Worm (Caenorhabditis elegans) whole organism, L1 larva: ENCODE data around the gene Y57G11B.3.

Experiments
- C04F5.9 ChIP-seq: sonication (generic microtip); optimal IDR thresholded peaks from 2 replicates; lab custom pipeline; 2016; ENCODE audit warnings: missing genetic modification characterization, missing compliant biosample characterization
- C16A3.4 ChIP-seq: fragments of 150-350 bp; optimal IDR thresholded peaks from 2 replicates; lab custom pipeline; 2014; ENCODE audit warnings: missing biosample characterization, missing genetic modification characterization
- C34B4.2 ChIP-seq: sonication (generic microtip); optimal IDR thresholded peaks from 2 replicates; lab custom pipeline; 2017; ENCODE audit warnings: mild to moderate bottlenecking, missing genetic modification characterization, missing compliant biosample characterization
- aha-1 ChIP-seq: fragments of 150-350 bp; optimal IDR thresholded peaks from 2 replicates; lab custom pipeline; 2014; ENCODE audit warnings: missing biosample characterization, missing genetic modification characterization
- alr-1 ChIP-seq: fragments of 200-800 bp; sonication (Bioruptor generic); optimal IDR thresholded peaks from 2 replicates; lab custom pipeline; 2018; ENCODE audit warnings: borderline replicate concordance, mild to moderate bottlenecking, missing genetic modification characterization, missing compliant biosample characterization
- aly-2 ChIP-seq: fragments of 150-350 bp; optimal IDR thresholded peaks from 2 replicates; lab custom pipeline; 2014; ENCODE audit warnings: missing biosample characterization, missing genetic modification characterization
- blmp-1 ChIP-seq: fragments of 150-350 bp; optimal IDR thresholded peaks from 2 replicates; lab custom pipeline; 2014; ENCODE audit warnings: missing biosample characterization, missing genetic modification characterization
- ceh-88 ChIP-seq: fragments of 200-800 bp; sonication (Bioruptor generic); IDR thresholded peaks from 2 replicates; pipeline ENCODE4 v1.3.6; 2022; ENCODE audit warnings: missing genetic modification characterization, missing compliant biosample characterization
- dpl-1 ChIP-seq, 3 experiments: fragments of 150-350 bp in 2 of 3; sonication (generic microtip) in 1 of 3; optimal IDR thresholded peaks; 2 replicates each; lab custom pipeline; 2014 to 2017; ENCODE audit warnings: missing biosample characterization in 3 of 3, missing genetic modification characterization in 3 of 3, missing genetic modification reagents in 3 of 3
- dsc-1 ChIP-seq: sonication (generic microtip); optimal IDR thresholded peaks from 2 replicates; lab custom pipeline; 2016; ENCODE audit warnings: mild to moderate bottlenecking, missing genetic modification characterization, missing compliant biosample characterization
- efl-1 ChIP-seq, 4 experiments: fragments of 150-350 bp; optimal IDR thresholded peaks in 3 of 4; peaks in 1 of 4; 1 replicate in 1 of 4; 2 replicates in 3 of 4; lab custom pipeline; 2014; ENCODE audit warnings: missing biosample characterization in 2 of 4, missing genetic modification characterization in 2 of 4, missing genetic modification reagents in 2 of 4
- efl-3 ChIP-seq: fragments of 200-800 bp; sonication (Bioruptor generic); optimal IDR thresholded peaks from 2 replicates; lab custom pipeline; 2018; ENCODE audit warnings: mild to moderate bottlenecking, missing genetic modification characterization, missing compliant biosample characterization
- egl-13 ChIP-seq: sonication (generic microtip); optimal IDR thresholded peaks from 2 replicates; lab custom pipeline; 2016; ENCODE audit warnings: missing genotype, missing genetic modification reagents, missing genetic modification characterization, missing compliant biosample characterization
- egl-27 ChIP-seq, 2 experiments: fragments of 150-350 bp in 1 of 2; sonication (generic microtip); optimal IDR thresholded peaks; 3 replicates each; lab custom pipeline; 2017 to 2018; ENCODE audit warnings: missing biosample characterization in 2 of 2, missing genetic modification characterization in 2 of 2, missing genetic modification reagents in 2 of 2
- elt-3 ChIP-seq, 6 experiments: fragments of 150-350 bp in 1 of 6; sonication (generic microtip); optimal IDR thresholded peaks; 2 replicates each; lab custom pipeline; 2017 to 2018; ENCODE audit warnings: missing biosample characterization in 6 of 6, missing genetic modification characterization in 6 of 6, inconsistent platforms in 1 of 6
- ets-5 ChIP-seq: fragments of 200-800 bp; sonication (Bioruptor generic); IDR thresholded peaks from 2 replicates; pipeline ENCODE4 v1.3.6; 2022; ENCODE audit warnings: missing genetic modification characterization, missing compliant biosample characterization
- fkh-8 ChIP-seq: sonication (generic microtip); optimal IDR thresholded peaks from 2 replicates; lab custom pipeline; 2016; ENCODE audit warnings: mild to moderate bottlenecking, missing genetic modification characterization, missing compliant biosample characterization
- fos-1 ChIP-seq: fragments of 150-350 bp; optimal IDR thresholded peaks from 2 replicates; lab custom pipeline; 2014; ENCODE audit warnings: missing biosample characterization, missing genetic modification characterization
- grh-1 ChIP-seq: fragments of 200-800 bp; sonication (Bioruptor generic); IDR thresholded peaks from 2 replicates; pipeline ENCODE4 v1.3.6; 2022; ENCODE audit warnings: missing genetic modification reagents, missing genetic modification characterization, missing compliant biosample characterization
- hlh-17 ChIP-seq: fragments of 200-800 bp; sonication (Bioruptor generic); optimal IDR thresholded peaks from 2 replicates; lab custom pipeline; 2018; ENCODE audit warnings: missing genetic modification characterization, mild to moderate bottlenecking, missing compliant biosample characterization, moderate library complexity, borderline replicate concordance
- irx-1 ChIP-seq: sonication (generic microtip); optimal IDR thresholded peaks from 2 replicates; lab custom pipeline; 2016; ENCODE audit warnings: missing genetic modification characterization, missing compliant biosample characterization
- isw-1 ChIP-seq: fragments of 200-800 bp; sonication (Bioruptor generic); IDR thresholded peaks from 2 replicates; pipeline ENCODE4 v1.3.6; 2022; ENCODE audit warnings: missing genetic modification characterization, missing compliant biosample characterization
- lin-13 ChIP-seq: fragments of 150-350 bp; optimal IDR thresholded peaks from 2 replicates; lab custom pipeline; 2014; ENCODE audit warnings: missing biosample characterization, missing genetic modification reagents, missing genetic modification characterization
- lin-14 ChIP-seq: fragments of 200-800 bp; sonication (Bioruptor generic); optimal IDR thresholded peaks from 2 replicates; lab custom pipeline; 2018; ENCODE audit warnings: mild to moderate bottlenecking, missing genetic modification characterization, moderate library complexity, missing compliant biosample characterization
- lin-35 ChIP-seq, 2 experiments: fragments of 150-350 bp; optimal IDR thresholded peaks; 2 replicates each; lab custom pipeline; 2014; ENCODE audit warnings: missing biosample characterization in 2 of 2, missing genetic modification characterization in 2 of 2, missing genetic modification reagents in 2 of 2
- lir-3 ChIP-seq: sonication (generic microtip); optimal IDR thresholded peaks from 2 replicates; lab custom pipeline; 2016; ENCODE audit warnings: mild to moderate bottlenecking, missing genetic modification characterization, moderate library complexity, missing compliant biosample characterization; ENCODE audit not compliant: poor library complexity
- lsy-2 ChIP-seq, 2 experiments: fragments of 150-350 bp; optimal IDR thresholded peaks; 2 replicates each; lab custom pipeline; 2014; ENCODE audit warnings: missing biosample characterization in 2 of 2, missing genetic modification characterization in 2 of 2
- mab-9 ChIP-seq: fragments of 200-800 bp; sonication (Bioruptor generic); IDR thresholded peaks from 2 replicates; pipeline ENCODE4 v1.3.6; 2022; ENCODE audit warnings: missing genetic modification reagents, missing genetic modification characterization, missing compliant biosample characterization
- nhr-11 ChIP-seq: fragments of 150-350 bp; optimal IDR thresholded peaks from 2 replicates; lab custom pipeline; 2014; ENCODE audit warnings: missing biosample characterization, missing genetic modification characterization
- nhr-20 ChIP-seq: sonication (generic microtip); optimal IDR thresholded peaks from 2 replicates; lab custom pipeline; 2016; ENCODE audit warnings: mild to moderate bottlenecking, missing genetic modification characterization, missing compliant biosample characterization
- nhr-47 ChIP-seq: sonication (generic microtip); optimal IDR thresholded peaks from 2 replicates; lab custom pipeline; 2016; ENCODE audit warnings: mild to moderate bottlenecking, missing genetic modification characterization, moderate library complexity, missing compliant biosample characterization
- nhr-71 ChIP-seq: sonication (generic microtip); optimal IDR thresholded peaks from 2 replicates; lab custom pipeline; 2016; ENCODE audit warnings: mild to moderate bottlenecking, missing genetic modification characterization, moderate library complexity, missing compliant biosample characterization
- nhr-84 ChIP-seq: sonication (generic microtip); optimal IDR thresholded peaks from 2 replicates; lab custom pipeline; 2017; ENCODE audit warnings: missing biosample characterization, missing genetic modification characterization
- nhr-85 ChIP-seq: sonication (generic microtip); peaks from one replicate; lab custom pipeline; 2016; ENCODE audit warnings: missing genetic modification characterization, inconsistent platforms, missing compliant biosample characterization
- nhr-90 ChIP-seq: sonication (generic microtip); optimal IDR thresholded peaks from 2 replicates; lab custom pipeline; 2016; ENCODE audit warnings: mild to moderate bottlenecking, missing genetic modification characterization, missing compliant biosample characterization; ENCODE audit not compliant: poor library complexity
- pqm-1 ChIP-seq: sonication (generic microtip); optimal IDR thresholded peaks from 3 replicates; lab custom pipeline; 2017; ENCODE audit warnings: missing biosample characterization, missing genetic modification characterization
- rnt-1 ChIP-seq: sonication (generic microtip); optimal IDR thresholded peaks from 2 replicates; lab custom pipeline; 2016; ENCODE audit warnings: mild to moderate bottlenecking, missing genetic modification characterization, moderate library complexity, missing compliant biosample characterization
- snpc-4 ChIP-seq: fragments of 150-350 bp; optimal IDR thresholded peaks from 2 replicates; lab custom pipeline; 2014; ENCODE audit warnings: missing biosample characterization, missing genetic modification characterization
- snu-23 ChIP-seq: sonication (generic microtip); optimal IDR thresholded peaks from 2 replicates; lab custom pipeline; 2016; ENCODE audit warnings: missing genetic modification characterization, missing compliant biosample characterization
- sup-37 ChIP-seq: fragments of 200-800 bp; sonication (Bioruptor generic); optimal IDR thresholded peaks from 2 replicates; lab custom pipeline; 2018; ENCODE audit warnings: mild to moderate bottlenecking, missing genetic modification characterization, missing compliant biosample characterization
- tlp-1 ChIP-seq: fragments of 150-350 bp; optimal IDR thresholded peaks from 2 replicates; lab custom pipeline; 2014; ENCODE audit warnings: missing biosample characterization, missing genetic modification characterization
- unc-86 ChIP-seq: sonication (generic microtip); optimal IDR thresholded peaks from 2 replicates; lab custom pipeline; 2016; ENCODE audit warnings: missing genetic modification characterization, missing compliant biosample characterization
- unc-98 ChIP-seq: fragments of 200-800 bp; sonication (Bioruptor generic); IDR thresholded peaks from 2 replicates; pipeline ENCODE4 v1.3.6; 2022; ENCODE audit warnings: missing genetic modification characterization, missing compliant biosample characterization
- vab-15 ChIP-seq: sonication (generic microtip); optimal IDR thresholded peaks from 2 replicates; lab custom pipeline; 2017; ENCODE audit warnings: missing genotype, mild to moderate bottlenecking, missing genetic modification characterization, missing compliant biosample characterization
- zip-4 ChIP-seq: fragments of 200-800 bp; sonication (Bioruptor generic); optimal IDR thresholded peaks from 2 replicates; lab custom pipeline; 2018; ENCODE audit warnings: mild to moderate bottlenecking, missing genetic modification characterization, moderate library complexity, missing compliant biosample characterization
- ztf-11 ChIP-seq, 2 experiments: sonication (generic microtip); optimal IDR thresholded peaks; 2 replicates each; lab custom pipeline; 2016 to 2017; ENCODE audit warnings: missing genetic modification characterization in 2 of 2, missing biosample characterization in 1 of 2, missing compliant biosample characterization in 1 of 2
- ztf-4 ChIP-seq: fragments of 150-350 bp; optimal IDR thresholded peaks from 2 replicates; lab custom pipeline; 2014; ENCODE audit warnings: missing biosample characterization, missing genetic modification characterization

The Y57G11B.3 gene

ce11 chrIV:14614176-14614740 lies 40.1 kb upstream of the Y57G11B.3 start (continued):
- TF ChIP-seq C16A3.4 = no peak
- TF ChIP-seq C34B4.2 (tag; lab: Kevin White, UChicago) = no peak
- no peak for TF ChIP-seq nhr-11 (tag; lab: Kevin White, UChicago)
- TF ChIP-seq egl-13 (tag; lab: Kevin White, UChicago) = no peak
- no peak for TF ChIP-seq pqm-1 (tag; lab: Kevin White, UChicago)
- TF ChIP-seq blmp-1 (tag; lab: Kevin White, UChicago) = peak; percentile 71
- peak; percentile 67 for TF ChIP-seq nhr-90 (tag; lab: Kevin White, UChicago)
- no peak for TF ChIP-seq egl-27 (tag; optimal IDR thresholded peaks at IDR 0.05; lab: Kevin White, UChicago)
- TF ChIP-seq lin-35 (GFP tag; optimal IDR thresholded peaks at IDR 0.05; lab: Kevin White, UChicago) = peak in 1 of 2 experiments; percentile 31
- TF ChIP-seq dpl-1 (GFP tag; optimal IDR thresholded peaks at IDR 0.05; lab: Kevin White, UChicago) = peak in 1 of 3 experiments; percentile 4
- peak; percentile 5 for TF ChIP-seq vab-15
- TF ChIP-seq grh-1 (GFP tag; lab: Robert Waterston, UW) = peak; percentile 45
- TF ChIP-seq unc-98 (GFP tag; lab: Robert Waterston, UW) = no peak
- TF ChIP-seq unc-86 (tag; lab: Kevin White, UChicago) = no peak
- TF ChIP-seq sup-37 (GFP tag; lab: Kevin White, UChicago) = no peak
- TF ChIP-seq rnt-1 (tag; lab: Kevin White, UChicago) = no peak
- TF ChIP-seq ztf-4 (tag; lab: Kevin White, UChicago) = peak; percentile 5
- TF ChIP-seq alr-1 = no peak
- peak; percentile 57 for TF ChIP-seq snu-23 (GFP tag; lab: Kevin White, UChicago)
- TF ChIP-seq mab-9 (GFP tag; lab: Robert Waterston, UW) = no peak
- no peak for TF ChIP-seq aha-1 (tag; lab: Kevin White, UChicago)
- peak; percentile 64 for TF ChIP-seq nhr-47 (tag; lab: Kevin White, UChicago)
- no peak for TF ChIP-seq ztf-11 (tag; optimal IDR thresholded peaks at IDR 0.05; lab: Kevin White, UChicago)
- TF ChIP-seq lsy-2 (tag; optimal IDR thresholded peaks at IDR 0.05; lab: Kevin White, UChicago) = no peak
- no peak for TF ChIP-seq ceh-88 (GFP tag; lab: Robert Waterston, UW)
- no peak for TF ChIP-seq efl-3 (GFP tag; lab: Kevin White, UChicago)
- TF ChIP-seq irx-1 = peak; percentile 22
- TF ChIP-seq hlh-17 = no peak
- TF ChIP-seq elt-3 (tag; optimal IDR thresholded peaks at IDR 0.05; lab: Kevin White, UChicago) = peak; percentile 63 to 93 (median 80)
- no peak for TF ChIP-seq nhr-84 (tag; lab: Kevin White, UChicago)
- peak; percentile 94 for TF ChIP-seq nhr-85 (tag; lab: Kevin White, UChicago)
- peak; percentile 87 for TF ChIP-seq nhr-20 (tag; lab: Kevin White, UChicago)
- TF ChIP-seq fos-1 (tag; lab: Kevin White, UChicago) = no peak
- TF ChIP-seq isw-1 (GFP tag; lab: Robert Waterston, UW) = no peak
- peak; percentile 80 for TF ChIP-seq nhr-71

- TF ChIP-seq lin-14 (GFP tag; lab: Kevin White, UChicago) (peak; percentile 12), fkh-8 (tag; lab: Kevin White, UChicago) (peak; percentile 81), vab-15 (no peak), blmp-1 (tag; lab: Kevin White, UChicago) (peak; percentile 47), irx-1 (no peak), pqm-1 (tag; lab: Kevin White, UChicago) (no peak), efl-1 (optimal IDR thresholded peaks at IDR 0.05; lab: Kevin White, UChicago) (no peak), efl-1 (GFP tag; optimal IDR thresholded peaks at IDR 0.05 in 1 of 2; lab: Kevin White, UChicago) (no peak), snpc-4 (no peak), alr-1 (no peak), ets-5 (GFP tag; lab: Robert Waterston, UW) (no peak), lin-13 (GFP tag; lab: Kevin White, UChicago) (no peak), nhr-47 (tag; lab: Kevin White, UChicago) (peak; percentile 64), nhr-71 (peak; percentile 71), C34B4.2 (tag; lab: Kevin White, UChicago) (no peak), grh-1 (GFP tag; lab: Robert Waterston, UW) (no peak), lsy-2 (tag; optimal IDR thresholded peaks at IDR 0.05; lab: Kevin White, UChicago) (peak in 1 of 2 experiments; percentile 11), nhr-20 (tag; lab: Kevin White, UChicago) (peak; percentile 38), C04F5.9 (tag; lab: Kevin White, UChicago) (no peak), aly-2 (tag; lab: Kevin White, UChicago) (no peak), lir-3 (tag; lab: Kevin White, UChicago) (no peak), efl-3 (GFP tag; lab: Kevin White, UChicago) (no peak), isw-1 (GFP tag; lab: Robert Waterston, UW) (no peak), mab-9 (GFP tag; lab: Robert Waterston, UW) (no peak), zip-4 (no peak), tlp-1 (tag; lab: Kevin White, UChicago) (no peak), ztf-11 (tag; optimal IDR thresholded peaks at IDR 0.05; lab: Kevin White, UChicago) (no peak), dsc-1 (tag; lab: Kevin White, UChicago) (peak; percentile 79), dpl-1 (GFP tag; optimal IDR thresholded peaks at IDR 0.05; lab: Kevin White, UChicago) (no peak)
Measured at ce11 chrIV:14613375-14613774, 39.2 kb upstream of the Y57G11B.3 start.
